Fruit fly (Drosophila melanogaster) whole organism: Measurements from ENCODE around the gene Rpn5.

Experiments
- EcR ChIP-seq, 2 experiments: fragments of >200 bp; optimal IDR thresholded peaks; 2 replicates each; lab custom pipeline; 2017; ENCODE audit warnings: missing biosample characterization in 2 of 2, missing genetic modification characterization in 2 of 2, missing genetic modification reagents in 2 of 2
- usp ChIP-seq: fragments of >200 bp; optimal IDR thresholded peaks from 2 replicates; lab custom pipeline; 2017; ENCODE audit warnings: missing biosample characterization, missing genetic modification characterization, mixed read lengths

DNA sequence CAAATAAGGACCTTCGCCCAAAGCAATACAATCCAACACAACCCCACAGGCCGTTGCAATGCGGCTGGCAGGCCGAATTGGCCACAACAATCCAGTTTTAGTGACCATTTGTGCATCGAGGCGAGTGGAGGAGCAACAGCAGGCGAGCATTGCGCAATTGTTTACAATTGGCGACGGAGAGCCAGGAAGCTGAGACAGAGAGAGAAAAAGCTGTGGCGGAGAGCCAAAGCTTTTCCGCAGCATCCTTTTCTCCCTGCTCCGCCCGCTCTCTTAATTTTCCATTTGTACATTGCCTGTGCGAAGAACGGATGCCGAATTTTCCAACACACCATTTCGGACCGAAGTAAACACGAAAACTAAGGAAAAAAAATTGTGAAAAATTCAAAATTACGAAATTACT is 7.8 kb upstream of the Rpn5 start, which contains the start of gene kat-60L1:
- TF ChIP-seq usp (GFP tag; lab: Kevin White, UChicago) (no peak), EcR (GFP tag; optimal IDR thresholded peaks at IDR 0.05; lab: Kevin White, UChicago) (no peak)
